Fruit fly (Drosophila melanogaster) whole organism, embryonic: Measurements from ENCODE around the gene CG33969.

ENCODE experiments used
- BtbVII ChIP-seq: fragments of 200-800 bp; sonication (Bioruptor generic); optimal IDR thresholded peaks from 3 replicates; lab custom pipeline; 2017; ENCODE audit warnings: missing biosample characterization, mild to moderate bottlenecking, missing genetic modification characterization
- CG10959 ChIP-seq: fragments of 200-800 bp; sonication (Bioruptor generic); IDR thresholded peaks from 2 replicates; pipeline ENCODE4 v1.3.6; 2022; ENCODE audit warnings: missing biosample characterization, missing genetic modification characterization
- CG15479 ChIP-seq: fragments of 200-800 bp; sonication (Bioruptor generic); optimal IDR thresholded peaks from 3 replicates; lab custom pipeline; 2019; ENCODE audit warnings: missing biosample characterization, mild to moderate bottlenecking, missing genetic modification characterization, moderate library complexity
- CG15514 ChIP-seq: fragments of 200-800 bp; sonication (Bioruptor generic); optimal IDR thresholded peaks from 3 replicates; lab custom pipeline; 2017; ENCODE audit warnings: missing biosample characterization, missing genetic modification characterization, mild to moderate bottlenecking, moderate library complexity, missing genetic modification reagents
- CG1603 ChIP-seq: fragments of 200-800 bp; sonication (Bioruptor generic); optimal IDR thresholded peaks from 2 replicates; lab custom pipeline; 2019; ENCODE audit warnings: missing biosample characterization, mild to moderate bottlenecking, missing genetic modification characterization, moderate library complexity
- CG17361 ChIP-seq: fragments of 200-800 bp; sonication (Bioruptor generic); IDR thresholded peaks from 3 replicates; pipeline ENCODE4 v1.3.6; 2022; ENCODE audit warnings: missing biosample characterization, missing genetic modification characterization
- CG2199 ChIP-seq: fragments of 200-800 bp; sonication (Bioruptor generic); IDR thresholded peaks from 3 replicates; pipeline ENCODE4 v1.3.6; 2022; ENCODE audit warnings: missing biosample characterization, missing genetic modification characterization
- CG30020 ChIP-seq: fragments of 200-800 bp; optimal IDR thresholded peaks from 2 replicates; lab custom pipeline; 2019; ENCODE audit warnings: missing biosample characterization, mild to moderate bottlenecking, missing genetic modification characterization, moderate library complexity
- CG30403 ChIP-seq: fragments of 200-800 bp; sonication (Bioruptor generic); optimal IDR thresholded peaks from 3 replicates; lab custom pipeline; 2016; ENCODE audit warnings: missing biosample characterization, missing genetic modification characterization
- CG4617 ChIP-seq: fragments of 200-800 bp; sonication (Bioruptor generic); optimal IDR thresholded peaks from 3 replicates; lab custom pipeline; 2016; ENCODE audit warnings: missing biosample characterization, missing genetic modification characterization, borderline replicate concordance
- CG6272 ChIP-seq: fragments of 200-800 bp; sonication (Bioruptor generic); IDR thresholded peaks from 2 replicates; pipeline ENCODE4 v1.3.6; 2022; ENCODE audit warnings: missing biosample characterization, missing genetic modification characterization
- CG6689 ChIP-seq: fragments of 200-800 bp; sonication (Bioruptor generic); IDR thresholded peaks from 2 replicates; pipeline ENCODE4 v1.3.6; 2022; ENCODE audit warnings: missing biosample characterization, missing genetic modification characterization
- CG7357 ChIP-seq: fragments of 200-800 bp; sonication (Bioruptor generic); IDR thresholded peaks from 3 replicates; pipeline ENCODE4 v1.3.6; 2022; ENCODE audit warnings: missing biosample characterization, missing genetic modification characterization
- CG7786 ChIP-seq: fragments of 200-800 bp; sonication (Bioruptor generic); optimal IDR thresholded peaks from 2 replicates; lab custom pipeline; 2016; ENCODE audit warnings: missing biosample characterization, missing genetic modification characterization
- CG8765 ChIP-seq: fragments of 200-800 bp; sonication (Bioruptor generic); IDR thresholded peaks from 2 replicates; pipeline ENCODE4 v1.3.6; 2022; ENCODE audit warnings: missing biosample characterization, missing genetic modification characterization
- Chrac-16 ChIP-seq: fragments of 200-800 bp; sonication (Bioruptor generic); optimal IDR thresholded peaks from 3 replicates; lab custom pipeline; 2016; ENCODE audit warnings: missing biosample characterization, missing genetic modification characterization
- Hmx ChIP-seq: fragments of 200-800 bp; sonication (Bioruptor generic); optimal IDR thresholded peaks from 2 replicates; lab custom pipeline; 2016; ENCODE audit warnings: missing biosample characterization, missing genetic modification characterization
- Hsf ChIP-seq: fragments of 200-800 bp; sonication (Bioruptor generic); optimal IDR thresholded peaks from 3 replicates; lab custom pipeline; 2016; ENCODE audit warnings: missing biosample characterization, missing genetic modification characterization
- MTF-1 ChIP-seq: fragments of 200-800 bp; sonication (Bioruptor generic); optimal IDR thresholded peaks from 2 replicates; lab custom pipeline; 2018; ENCODE audit warnings: missing biosample characterization, mild to moderate bottlenecking, missing genetic modification characterization, borderline replicate concordance
- Med ChIP-seq: fragments of 200-800 bp; sonication (Bioruptor generic); peaks from one replicate; lab custom pipeline; 2016; ENCODE audit warnings: missing biosample characterization, missing genetic modification characterization, mild to moderate bottlenecking, inconsistent platforms, moderate library complexity
- NC2α ChIP-seq: fragments of 200-800 bp; sonication (Bioruptor generic); optimal IDR thresholded peaks from 2 replicates; lab custom pipeline; 2016; ENCODE audit warnings: missing biosample characterization, missing genetic modification characterization
- Neu2 ChIP-seq: fragments of 200-800 bp; sonication (Bioruptor generic); optimal IDR thresholded peaks from 3 replicates; lab custom pipeline; 2016; ENCODE audit warnings: missing biosample characterization, missing genetic modification characterization, borderline replicate concordance
- Scr ChIP-seq: fragments of 200-800 bp; sonication (Bioruptor generic); IDR thresholded peaks from 2 replicates; pipeline ENCODE4 v1.3.6; 2022; ENCODE audit warnings: missing biosample characterization, missing genetic modification characterization; ENCODE audit not compliant: partially characterized antibody
- Sin3A ChIP-seq: fragments of >200 bp; optimal IDR thresholded peaks from 2 replicates; lab custom pipeline; 2018
- Ssrp ChIP-seq: fragments of 200-800 bp; sonication (Bioruptor generic); optimal IDR thresholded peaks from 2 replicates; lab custom pipeline; 2018; ENCODE audit warnings: missing biosample characterization, mild to moderate bottlenecking, missing genetic modification characterization, moderate library complexity
- Usf ChIP-seq: fragments of 200-800 bp; sonication (Bioruptor generic); optimal IDR thresholded peaks from 2 replicates; lab custom pipeline; 2017; ENCODE audit warnings: missing genotype, missing biosample characterization, missing genetic modification characterization
- amos ChIP-seq: fragments of 200-800 bp; sonication (Bioruptor generic); IDR thresholded peaks from 2 replicates; pipeline ENCODE4 v1.3.6; 2022; ENCODE audit warnings: missing biosample characterization, missing genetic modification characterization; ENCODE audit not compliant: partially characterized antibody
- az2 ChIP-seq: fragments of 200-800 bp; sonication (Bioruptor generic); optimal IDR thresholded peaks from 3 replicates; lab custom pipeline; 2016; ENCODE audit warnings: missing biosample characterization, missing genetic modification characterization
- bsh ChIP-seq, 2 experiments: fragments of 200-800 bp; sonication (Bioruptor generic); optimal IDR thresholded peaks; 2 replicates each; lab custom pipeline; 2017 to 2018; ENCODE audit warnings: mild to moderate bottlenecking in 2 of 2, missing biosample characterization in 2 of 2, missing genetic modification characterization in 2 of 2, moderate library complexity in 1 of 2
- cad ChIP-seq: fragments of >200 bp; optimal IDR thresholded peaks from 2 replicates; lab custom pipeline; 2017; ENCODE audit warnings: missing biosample characterization, missing genetic modification characterization
- dmrt11E ChIP-seq: fragments of 200-800 bp; sonication (Bioruptor generic); optimal IDR thresholded peaks from 3 replicates; lab custom pipeline; 2018; ENCODE audit warnings: missing biosample characterization, mild to moderate bottlenecking, missing genetic modification characterization, moderate library complexity
- ewg ChIP-seq: fragments of 200-800 bp; sonication (Bioruptor generic); optimal IDR thresholded peaks from 3 replicates; lab custom pipeline; 2017; ENCODE audit warnings: mild to moderate bottlenecking, missing biosample characterization, missing genetic modification reagents, missing genetic modification characterization
- eyg ChIP-seq: fragments of 200-800 bp; sonication (Bioruptor generic); optimal IDR thresholded peaks from 3 replicates; lab custom pipeline; 2016; ENCODE audit warnings: missing biosample characterization, missing genetic modification characterization
- fd102C ChIP-seq: fragments of 200-800 bp; sonication (Bioruptor generic); optimal IDR thresholded peaks from 2 replicates; lab custom pipeline; 2018; ENCODE audit warnings: missing biosample characterization, mild to moderate bottlenecking, missing genetic modification characterization, moderate library complexity
- fd96Cb ChIP-seq: fragments of 200-800 bp; sonication (Bioruptor generic); optimal IDR thresholded peaks from 2 replicates; lab custom pipeline; 2018; ENCODE audit warnings: missing biosample characterization, mild to moderate bottlenecking, missing genetic modification characterization, moderate library complexity
- gem ChIP-seq: fragments of 200-800 bp; sonication (Bioruptor generic); optimal IDR thresholded peaks from 2 replicates; lab custom pipeline; 2019; ENCODE audit warnings: missing biosample characterization, mild to moderate bottlenecking, missing genetic modification characterization, moderate library complexity
- gfzf ChIP-seq: fragments of 200-800 bp; sonication (Bioruptor generic); optimal IDR thresholded peaks from 2 replicates; lab custom pipeline; 2016; ENCODE audit warnings: missing biosample characterization, mild to moderate bottlenecking, missing genetic modification characterization, moderate library complexity
- gsb-n ChIP-seq: fragments of 200-800 bp; sonication (Bioruptor generic); optimal IDR thresholded peaks from 3 replicates; lab custom pipeline; 2018; ENCODE audit warnings: missing biosample characterization, mild to moderate bottlenecking, missing genetic modification characterization
- jumu ChIP-seq: fragments of 200-800 bp; sonication (Bioruptor generic); optimal IDR thresholded peaks from 3 replicates; lab custom pipeline; 2016; ENCODE audit warnings: missing biosample characterization, missing genetic modification characterization
- lbe ChIP-seq: fragments of 200-800 bp; sonication (Bioruptor generic); optimal IDR thresholded peaks from 2 replicates; lab custom pipeline; 2016; ENCODE audit warnings: missing biosample characterization, mild to moderate bottlenecking, missing genetic modification characterization
- mirr ChIP-seq: fragments of 200-800 bp; sonication (Bioruptor generic); optimal IDR thresholded peaks from 3 replicates; lab custom pipeline; 2018; ENCODE audit warnings: missing biosample characterization, mild to moderate bottlenecking, missing genetic modification characterization
- phol ChIP-seq: fragments of 200-800 bp; sonication (Bioruptor generic); optimal IDR thresholded peaks from 3 replicates; lab custom pipeline; 2018; ENCODE audit warnings: missing biosample characterization, mild to moderate bottlenecking, missing genetic modification characterization, moderate library complexity
- sens ChIP-seq: fragments of 200-800 bp; sonication (Bioruptor generic); peaks from one replicate; lab custom pipeline; 2016; ENCODE audit warnings: missing biosample characterization, missing genetic modification characterization
- sna ChIP-seq: fragments of 200-800 bp; sonication (Bioruptor generic); IDR thresholded peaks from 2 replicates; pipeline ENCODE4 v1.3.6; 2022; ENCODE audit warnings: missing biosample characterization, missing genetic modification characterization; ENCODE audit not compliant: partially characterized antibody
- sqz ChIP-seq: fragments of 200-800 bp; sonication (Bioruptor generic); optimal IDR thresholded peaks from 3 replicates; lab custom pipeline; 2018; ENCODE audit warnings: missing biosample characterization, mild to moderate bottlenecking, missing genetic modification characterization
- twi ChIP-seq: fragments of 200-800 bp; optimal IDR thresholded peaks from 2 replicates; lab custom pipeline; 2019; ENCODE audit warnings: missing biosample characterization, mild to moderate bottlenecking, missing genetic modification characterization, moderate library complexity
- tx ChIP-seq: fragments of 200-800 bp; sonication (Bioruptor generic); optimal IDR thresholded peaks from 2 replicates; lab custom pipeline; 2016; ENCODE audit warnings: missing biosample characterization, missing genetic modification characterization
- vvl ChIP-seq: fragments of 200-800 bp; sonication (Bioruptor generic); IDR thresholded peaks from 2 replicates; pipeline ENCODE4 v1.3.6; 2022; ENCODE audit warnings: missing biosample characterization, missing genetic modification characterization

The CG33969 gene

dm6 chr3L:20402665-20403492 lies 9.5 kb upstream of the CG33969 start (continued):
- TF ChIP-seq lbe (GFP tag; lab: Kevin White, UChicago) (peak; percentile 54), Chrac-16 (peak; percentile 5), CG8765 (0 out of 2 replicates have a peak, but pooled peaks have one; percentile 49), tx (peak; percentile 10), az2 (peak; percentile 13), fd96Cb (tag; lab: Kevin White, UChicago) (peak; percentile 12), gem (tag; lab: Kevin White, UChicago) (peak; percentile 64), CG17361 (GFP tag; lab: Robert Waterston, UW) (peak; percentile 28; the same call in 1 of the 3 replicates), sens (GFP tag; lab: Kevin White, UChicago) (peak; percentile 89), mirr (no peak), CG30020 (tag; lab: Kevin White, UChicago) (no peak), CG1603 (tag; lab: Kevin White, UChicago) (peak; percentile 26), ewg (GFP tag; lab: Kevin White, UChicago) (no peak), NC2α (GFP tag; lab: Kevin White, UChicago) (no peak), CG30403 (GFP tag; lab: Kevin White, UChicago) (peak; percentile 8), BtbVII (GFP tag; lab: Kevin White, UChicago) (no peak), Med (GFP tag; lab: Kevin White, UChicago) (peak; percentile 54), fd102C (GFP tag; lab: Kevin White, UChicago) (peak; percentile 84), jumu (peak; percentile 17), phol (tag; lab: Kevin White, UChicago) (peak; percentile 56), CG6272 (GFP tag; lab: Robert Waterston, UW) (no peak), CG6689 (peak; percentile 31; the same call in 1 of the 2 replicates), dmrt11E (tag; lab: Kevin White, UChicago) (peak; percentile 86), CG7786 (GFP tag; lab: Kevin White, UChicago) (peak; percentile 14), sna (GFP tag; lab: Robert Waterston, UW) (no peak), CG15514 (GFP tag; lab: Kevin White, UChicago) (no peak), Sin3A (lab: Kevin White, UChicago) (no peak), Scr (GFP tag; lab: Robert Waterston, UW) (no peak), CG7357 (no peak), CG4617 (GFP tag; lab: Kevin White, UChicago) (no peak), Hsf (GFP tag; lab: Kevin White, UChicago) (peak; percentile 39), cad (GFP tag; lab: Kevin White, UChicago) (peak; percentile 64), CG2199 (GFP tag; lab: Robert Waterston, UW) (peak; percentile 79; the same call in 1 of the 3 replicates), eyg (no peak), Hmx (GFP tag; lab: Kevin White, UChicago) (no peak), gfzf (no peak), twi (tag; lab: Kevin White, UChicago) (peak; percentile 85), Ssrp (tag; lab: Kevin White, UChicago) (peak; percentile 39), gsb-n (tag; lab: Kevin White, UChicago) (peak; percentile 47), sqz (GFP tag; lab: Kevin White, UChicago) (no peak), Usf (GFP tag; lab: Kevin White, UChicago) (peak; percentile 44), CG15479 (GFP tag; lab: Kevin White, UChicago) (peak; percentile 100), bsh (GFP tag; optimal IDR thresholded peaks at IDR 0.05; lab: Kevin White, UChicago) (peak in 1 of 2 experiments; percentile 2), MTF-1 (GFP tag; lab: Kevin White, UChicago) (no peak), CG10959 (0 out of 2 replicates have a peak, but pooled peaks have one; percentile 66), vvl (GFP tag; lab: Robert Waterston, UW) (no peak), Neu2 (GFP tag; lab: Kevin White, UChicago) (peak; percentile 76), amos (GFP tag; lab: Robert Waterston, UW) (0 out of 2 replicates have a peak, but pooled peaks have one; percentile 39)
